Worm (Caenorhabditis elegans): ENCODE results near the gene cyn-4.

DNA sequence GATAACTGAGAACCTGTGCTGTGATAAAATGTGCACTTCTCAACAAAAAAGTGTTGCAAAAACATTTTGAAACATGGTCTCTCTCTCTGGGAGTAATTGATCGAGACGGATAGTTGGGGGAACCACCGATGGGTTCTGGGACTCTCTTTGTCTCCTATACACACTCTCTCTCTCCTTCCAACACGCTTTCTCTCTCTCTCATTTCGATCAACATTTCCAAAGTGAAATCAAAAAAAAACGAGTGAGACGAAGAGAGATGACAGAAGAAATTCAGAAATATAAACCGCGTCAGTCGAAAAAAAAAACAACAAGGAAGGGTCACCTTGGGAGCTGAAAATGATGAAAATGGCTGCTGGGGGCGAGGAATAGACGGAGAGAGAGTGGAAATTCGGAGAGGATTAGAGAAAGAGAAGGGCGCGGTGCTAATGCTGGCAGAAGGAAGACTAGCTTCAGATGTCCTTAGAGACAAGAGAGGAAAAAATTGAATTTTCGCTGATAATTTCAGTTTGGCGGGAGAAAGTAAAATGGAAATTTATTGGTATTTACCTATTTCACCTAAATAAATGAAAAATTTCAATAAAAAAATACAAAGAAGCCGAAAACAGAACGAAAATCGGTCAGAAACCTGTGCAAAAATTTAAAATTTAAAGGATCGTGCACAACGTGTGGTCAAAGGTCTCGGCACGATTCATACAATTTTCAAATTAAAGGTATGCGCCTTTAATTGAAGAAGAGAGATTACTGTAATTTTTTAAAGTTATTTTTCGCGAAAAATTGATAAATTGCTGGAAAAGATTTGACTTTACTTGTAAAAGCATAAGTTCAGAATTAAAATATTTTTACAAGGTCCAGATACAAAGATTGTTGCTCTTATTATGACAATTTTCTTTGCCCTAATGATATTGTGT is 9.4 kb downstream of the cyn-4 start:
- TF ChIP-seq tbx-11 (GFP tag; IDR thresholded peaks at IDR 0.05) (no peak), ama-1 (optimal IDR thresholded peaks at IDR 0.05) (no peak)
